Worm (Caenorhabditis elegans): Measurements from ENCODE around the gene eor-2.
A peak's percentile ranks its signal among the peaks of the same experiment; 100 is the strongest.

The eor-2 gene

DNA sequence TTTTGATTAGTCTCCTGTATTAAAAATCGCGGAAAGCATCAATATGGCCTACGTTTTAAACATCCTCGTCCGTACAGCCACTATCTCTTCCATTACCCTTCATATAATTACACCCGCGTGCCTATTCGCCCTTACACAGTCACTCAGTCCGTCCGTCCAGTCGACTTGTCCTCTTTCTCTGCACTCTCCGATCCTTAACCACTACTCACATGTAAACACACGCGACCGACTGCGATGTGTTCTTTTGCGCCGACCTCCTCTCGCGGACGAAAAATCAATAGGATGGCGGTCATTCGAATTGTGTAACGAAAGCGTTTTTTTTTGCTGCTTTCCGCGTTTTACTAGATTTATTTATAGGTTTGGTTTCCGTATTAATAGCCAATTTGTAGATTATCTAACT, at the start of gene eor-2:
Gene eor-2 (plus strand): TSS at position 342 of the 400 bp plus-strand sequence.
- TF ChIP-seq spr-1 (tag; optimal IDR thresholded peaks at IDR 0.05): peak; percentile 35
- TF ChIP-seq lin-13 (GFP tag; optimal IDR thresholded peaks at IDR 0.05): peak; percentile 8
- TF ChIP-seq arid-1 (GFP tag; conservative IDR thresholded peaks at IDR 0.05): peak; percentile 82
- TF ChIP-seq jun-1 (tag; optimal IDR thresholded peaks at IDR 0.05): no peak
- no peak for TF ChIP-seq mes-2 (tag; optimal IDR thresholded peaks at IDR 0.05; ENCODE audit: poor library complexity, severe bottlenecking)
- peak; percentile 86 for TF ChIP-seq nhr-28 (tag; optimal IDR thresholded peaks at IDR 0.05)
- peak; percentile 87 for TF ChIP-seq nhr-6 (tag; optimal IDR thresholded peaks at IDR 0.05)
- no peak for TF ChIP-seq saeg-2 (GFP tag; IDR thresholded peaks at IDR 0.05)
- TF ChIP-seq nhr-77 (tag; optimal IDR thresholded peaks at IDR 0.05): peak; percentile 56
- TF ChIP-seq dmd-6 (GFP tag; IDR thresholded peaks at IDR 0.05): peak; percentile 82
- TF ChIP-seq zip-2 (tag; optimal IDR thresholded peaks at IDR 0.05): no peak
- peak; percentile 65 for TF ChIP-seq rbr-2 (tag; optimal IDR thresholded peaks at IDR 0.05)
- peak; percentile 41 for TF ChIP-seq ceh-28 (tag; optimal IDR thresholded peaks at IDR 0.05)
- no peak for TF ChIP-seq nhr-237 (tag; optimal IDR thresholded peaks at IDR 0.05)
- TF ChIP-seq F49E8.2 (tag; optimal IDR thresholded peaks at IDR 0.05; ENCODE audit: borderline replicate concordance): no peak
- no peak for TF ChIP-seq snpc-1.2 (GFP tag; IDR thresholded peaks at IDR 0.05)
- TF ChIP-seq ceh-44 (GFP tag; IDR thresholded peaks at IDR 0.05): no peak
- no peak for TF ChIP-seq vab-7 (GFP tag; IDR thresholded peaks at IDR 0.05)
- TF ChIP-seq daf-16 (GFP tag; optimal IDR thresholded peaks at IDR 0.05): peak in 1 of 2 experiments; percentile 5
- TF ChIP-seq daf-16 (tag; optimal IDR thresholded peaks at IDR 0.05): peak; percentile 97
- peak; percentile 43; the same call in 1 of the 2 replicates for TF ChIP-seq madf-9 (GFP tag; conservative IDR thresholded peaks at IDR 0.05)
- peak; percentile 23 for TF ChIP-seq ztf-7 (tag; optimal IDR thresholded peaks at IDR 0.05)
- no peak for TF ChIP-seq ceh-82 (tag; optimal IDR thresholded peaks at IDR 0.05)
- TF ChIP-seq egl-43 (GFP tag; IDR thresholded peaks at IDR 0.05): no peak
- TF ChIP-seq lsy-2 (tag; optimal IDR thresholded peaks at IDR 0.05): peak in 1 of 2 experiments; percentile 74
- TF ChIP-seq ctbp-1 (GFP tag; IDR thresholded peaks at IDR 0.05): peak; percentile 71; the same call in 1 of the 2 replicates
- TF ChIP-seq T20F7.1 (GFP tag; optimal IDR thresholded peaks at IDR 0.05): peak; percentile 5
- no peak for TF ChIP-seq nhr-25 (tag; optimal IDR thresholded peaks at IDR 0.05; ENCODE audit: borderline replicate concordance, insufficient read depth)
- no peak for TF ChIP-seq Y75B8A.6 (GFP tag; IDR thresholded peaks at IDR 0.05)
- no peak for TF ChIP-seq unc-130 (GFP tag; optimal IDR thresholded peaks at IDR 0.05)
- no peak for TF ChIP-seq tra-1 (GFP tag; IDR thresholded peaks at IDR 0.05)
- TF ChIP-seq pha-4 (GFP tag; IDR thresholded peaks at IDR 0.05): no peak
- peak; percentile 65 for TF ChIP-seq pha-4 (tag; optimal IDR thresholded peaks at IDR 0.05)
- TF ChIP-seq lin-15B (tag; optimal IDR thresholded peaks at IDR 0.05): no peak
- TF ChIP-seq pqm-1 (tag; optimal IDR thresholded peaks at IDR 0.05): peak; percentile 41
- TF ChIP-seq lin-1 (GFP tag; IDR thresholded peaks at IDR 0.05): peak; percentile 60
- TF ChIP-seq set-16 (GFP tag; IDR thresholded peaks at IDR 0.05): peak; percentile 32; the same call in 1 of the 2 replicates
- TF ChIP-seq nhr-76 (tag; optimal IDR thresholded peaks at IDR 0.05): no peak
- TF ChIP-seq Y48G9A.11 (GFP tag; IDR thresholded peaks at IDR 0.05): no peak
- TF ChIP-seq nhr-11 (tag; optimal IDR thresholded peaks at IDR 0.05): peak; percentile 37
- TF ChIP-seq F44E2.7 (GFP tag; IDR thresholded peaks at IDR 0.05): no peak
- TF ChIP-seq nhr-111 (GFP tag; optimal IDR thresholded peaks at IDR 0.05): no peak
- TF ChIP-seq dve-1 (tag; optimal IDR thresholded peaks at IDR 0.05; ENCODE audit: insufficient read depth): peak; percentile 76
- no peak for TF ChIP-seq F26F4.8 (GFP tag; conservative IDR thresholded peaks at IDR 0.05)
- TF ChIP-seq cey-2 (tag; optimal IDR thresholded peaks at IDR 0.05; ENCODE audit: borderline replicate concordance, insufficient read depth): no peak
- TF ChIP-seq hif-1 (tag; optimal IDR thresholded peaks at IDR 0.05): peak in 1 of 2 experiments; percentile 58
- no peak for TF ChIP-seq php-3 (GFP tag; IDR thresholded peaks at IDR 0.05)
- no peak for TF ChIP-seq ZK546.5 (tag; optimal IDR thresholded peaks at IDR 0.05)
- peak in 1 of 2 experiments; percentile 96 for TF ChIP-seq unc-62 (GFP tag; optimal IDR thresholded peaks at IDR 0.05 in 1 of 2)
- TF ChIP-seq unc-62 (tag; optimal IDR thresholded peaks at IDR 0.05): no peak
- TF ChIP-seq unc-39 (tag; optimal IDR thresholded peaks at IDR 0.05): no peak
